Fruit fly (Drosophila melanogaster): Measurements from ENCODE around the gene CG7600.

Gene CG7600

dm6 chr3L:11256147-11256971 lies 45.8 kb downstream of the CG7600 start (continued):
- TF ChIP-seq CG12659 (GFP tag; optimal IDR thresholded peaks at IDR 0.05) (peak; percentile 85), PHDP (tag; optimal IDR thresholded peaks at IDR 0.05) (peak; percentile 79), CG7786 (GFP tag; optimal IDR thresholded peaks at IDR 0.05) (peak; percentile 26), jigr1 (GFP tag; IDR thresholded peaks at IDR 0.05) (no peak), CG7928 (GFP tag; optimal IDR thresholded peaks at IDR 0.05) (no peak), Ssrp (tag; optimal IDR thresholded peaks at IDR 0.05) (peak; percentile 86), pzg (GFP tag; optimal IDR thresholded peaks at IDR 0.05) (no peak), CG13775 (GFP tag; optimal IDR thresholded peaks at IDR 0.05) (peak; percentile 81), prd (optimal IDR thresholded peaks at IDR 0.05) (no peak), prd (GFP tag; IDR thresholded peaks at IDR 0.05) (peak; percentile 79), chinmo (GFP tag; IDR thresholded peaks at IDR 0.05; ENCODE audit: partially characterized antibody) (0 out of 4 replicates have a peak, but pooled peaks have one; percentile 53), tup (GFP tag; optimal IDR thresholded peaks at IDR 0.05) (no peak), twi (tag; optimal IDR thresholded peaks at IDR 0.05) (peak; percentile 65), fd3F (GFP tag; optimal IDR thresholded peaks at IDR 0.05) (peak; percentile 38), Hand (GFP tag; optimal IDR thresholded peaks at IDR 0.05) (peak; percentile 64), CG18764 (GFP tag; optimal IDR thresholded peaks at IDR 0.05) (peak; percentile 65), CG10366 (GFP tag; IDR thresholded peaks at IDR 0.05) (peak; percentile 55), CG3163 (GFP tag; optimal IDR thresholded peaks at IDR 0.05) (peak; percentile 10), CG1647 (GFP tag; optimal IDR thresholded peaks at IDR 0.05) (peak; percentile 39), CG6689 (GFP tag; IDR thresholded peaks at IDR 0.05) (peak; percentile 70), usp (GFP tag; optimal IDR thresholded peaks at IDR 0.05) (no peak), lov (optimal IDR thresholded peaks at IDR 0.05) (no peak), lov (GFP tag; IDR thresholded peaks at IDR 0.05) (peak; percentile 81), p53 (GFP tag; optimal IDR thresholded peaks at IDR 0.05) (no peak), Hr39 (optimal IDR thresholded peaks at IDR 0.05) (no peak), ap (GFP tag; IDR thresholded peaks at IDR 0.05) (peak; percentile 6; the same call in 1 of the 2 replicates), CG6654 (GFP tag; optimal IDR thresholded peaks at IDR 0.05) (peak; percentile 64), Gsc (GFP tag; IDR thresholded peaks at IDR 0.05) (no peak), grau (tag; optimal IDR thresholded peaks at IDR 0.05) (peak; percentile 82), Sry-β (GFP tag; optimal IDR thresholded peaks at IDR 0.05) (peak; percentile 37), aop (GFP tag; IDR thresholded peaks at IDR 0.05) (peak; percentile 23; the same call in 1 of the 2 replicates), dysf (GFP tag; IDR thresholded peaks at IDR 0.05) (peak; percentile 69; the same call in 1 of the 3 replicates), ken (GFP tag; IDR thresholded peaks at IDR 0.05) (peak; percentile 82), CG16815 (GFP tag; optimal IDR thresholded peaks at IDR 0.05) (peak; percentile 77), CG4404 (GFP tag; IDR thresholded peaks at IDR 0.05) (no peak; the same call in 1 of the 2 replicates), CG16813 (GFP tag; IDR thresholded peaks at IDR 0.05; ENCODE audit: partially characterized antibody) (no peak), gce (GFP tag; IDR thresholded peaks at IDR 0.05) (peak; percentile 45; the same call in 1 of the 3 replicates), HLH3B (GFP tag; IDR thresholded peaks at IDR 0.05) (peak; percentile 65), CG1603 (tag; optimal IDR thresholded peaks at IDR 0.05) (peak; percentile 53), Blimp-1 (GFP tag; optimal IDR thresholded peaks at IDR 0.05) (peak; percentile 78), CG1602 (GFP tag; optimal IDR thresholded peaks at IDR 0.05) (peak; percentile 76), otp (GFP tag; IDR thresholded peaks at IDR 0.05) (peak; percentile 88), MESR4 (GFP tag; optimal IDR thresholded peaks at IDR 0.05) (no peak), CG12391 (tag; optimal IDR thresholded peaks at IDR 0.05) (peak; percentile 88), CG10274 (GFP tag; optimal IDR thresholded peaks at IDR 0.05) (peak; percentile 58), CG12071 (GFP tag; optimal IDR thresholded peaks at IDR 0.05) (peak; percentile 33), Hr78 (GFP tag; optimal IDR thresholded peaks at IDR 0.05) (peak in 1 of 2 experiments; percentile 50), Ets97D (GFP tag; optimal IDR thresholded peaks at IDR 0.05) (no peak), crc (GFP tag; optimal IDR thresholded peaks at IDR 0.05) (no peak)
